Worm (Caenorhabditis elegans) whole organism, L2 larva: Measurements from ENCODE around the gene nhr-108.

Experiments
- aly-2 ChIP-seq: fragments of 150-350 bp; optimal IDR thresholded peaks from 2 replicates; lab custom pipeline; 2014; ENCODE audit warnings: missing biosample characterization, missing genetic modification characterization
- ama-1 ChIP-seq: fragments of 150-350 bp; optimal IDR thresholded peaks from 2 replicates; lab custom pipeline; 2018; ENCODE audit warnings: inconsistent platforms
- egl-27 ChIP-seq: sonication (generic microtip); optimal IDR thresholded peaks from 3 replicates; lab custom pipeline; 2017; ENCODE audit warnings: missing biosample characterization, missing genetic modification reagents, missing genetic modification characterization
- elt-3 ChIP-seq: sonication (generic microtip); optimal IDR thresholded peaks from 2 replicates; lab custom pipeline; 2017; ENCODE audit warnings: missing biosample characterization, missing genetic modification characterization
- fos-1 ChIP-seq: fragments of 150-350 bp; optimal IDR thresholded peaks from 2 replicates; lab custom pipeline; 2014; ENCODE audit warnings: missing biosample characterization, missing genetic modification characterization
- lin-11 ChIP-seq: fragments of 150-350 bp; sonication (generic microtip); optimal IDR thresholded peaks from 2 replicates; lab custom pipeline; 2014; ENCODE audit warnings: missing biosample characterization, missing genetic modification characterization, inconsistent platforms, mixed read lengths
- nhr-12 ChIP-seq: fragments of 150-350 bp; optimal IDR thresholded peaks from 2 replicates; lab custom pipeline; 2014; ENCODE audit warnings: missing biosample characterization, missing genetic modification characterization
- skn-1 ChIP-seq: sonication (generic microtip); optimal IDR thresholded peaks from 2 replicates; lab custom pipeline; 2017; ENCODE audit warnings: missing biosample characterization, missing genetic modification characterization
- sma-3 ChIP-seq: sonication (generic microtip); optimal IDR thresholded peaks from 2 replicates; lab custom pipeline; 2016; ENCODE audit warnings: missing genetic modification reagents, missing genetic modification characterization, missing compliant biosample characterization
- ztf-4 ChIP-seq: fragments of 150-350 bp; optimal IDR thresholded peaks from 2 replicates; lab custom pipeline; 2014; ENCODE audit warnings: missing biosample characterization, missing genetic modification characterization

ce11 chrV:15879508-15879907, 44.8 kb downstream of the nhr-108 start, which contains the start of gene nhr-84:
- TF ChIP-seq nhr-12 (tag; lab: Kevin White, UChicago) (no peak), egl-27 (tag; lab: Kevin White, UChicago) (no peak), ama-1 (lab: Kevin White, UChicago) (no peak), sma-3 (GFP tag; lab: Kevin White, UChicago) (no peak), ztf-4 (tag; lab: Kevin White, UChicago) (no peak), aly-2 (no peak), skn-1 (tag; lab: Kevin White, UChicago) (no peak), lin-11 (tag; lab: Kevin White, UChicago) (no peak), fos-1 (tag; lab: Kevin White, UChicago) (no peak), elt-3 (tag; lab: Kevin White, UChicago) (no peak)
